Fruit fly (Drosophila melanogaster) whole organism, prepupa: Measurements from ENCODE around the gene AP-1gamma.

ENCODE experiments used
- Blimp-1 ChIP-seq: fragments of 200-800 bp; sonication (Bioruptor generic); optimal IDR thresholded peaks from 3 replicates; lab custom pipeline; 2017; ENCODE audit warnings: missing biosample characterization, missing genetic modification characterization, mild to moderate bottlenecking, moderate library complexity, missing genetic modification reagents
- CG10631 ChIP-seq: fragments of 200-800 bp; sonication (Bioruptor generic); optimal IDR thresholded peaks from 2 replicates; lab custom pipeline; 2016; ENCODE audit warnings: missing biosample characterization, missing genetic modification characterization
- CG10669 ChIP-seq: fragments of 200-800 bp; sonication (Bioruptor generic); optimal IDR thresholded peaks from 3 replicates; lab custom pipeline; 2018; ENCODE audit warnings: missing biosample characterization, mild to moderate bottlenecking, missing genetic modification characterization, moderate library complexity
- CG11762 ChIP-seq: fragments of 200-800 bp; sonication (Bioruptor generic); optimal IDR thresholded peaks from 3 replicates; lab custom pipeline; 2016; ENCODE audit warnings: missing biosample characterization, missing genetic modification characterization; ENCODE audit not compliant: insufficient read depth
- CG11902 ChIP-seq: fragments of 200-800 bp; sonication (Bioruptor generic); optimal IDR thresholded peaks from 3 replicates; lab custom pipeline; 2016; ENCODE audit warnings: missing biosample characterization, missing genetic modification characterization
- CG15336 ChIP-seq: fragments of 200-800 bp; sonication (Bioruptor generic); IDR thresholded peaks from 2 replicates; pipeline ENCODE4 v1.3.6; 2022; ENCODE audit warnings: missing biosample characterization, missing genetic modification characterization
- CG16779 ChIP-seq: fragments of 200-800 bp; sonication (Bioruptor generic); optimal IDR thresholded peaks from 3 replicates; lab custom pipeline; 2017; ENCODE audit warnings: missing biosample characterization, mild to moderate bottlenecking, missing genetic modification characterization
- CG3032 ChIP-seq: fragments of 200-800 bp; optimal IDR thresholded peaks from 2 replicates; lab custom pipeline; 2019; ENCODE audit warnings: missing biosample characterization, mild to moderate bottlenecking, missing genetic modification characterization, moderate library complexity
- CG34406 ChIP-seq: fragments of 200-800 bp; sonication (Bioruptor generic); optimal IDR thresholded peaks from 3 replicates; lab custom pipeline; 2016; ENCODE audit warnings: missing biosample characterization, missing genetic modification characterization
- CG3919 ChIP-seq: fragments of 200-800 bp; sonication (Bioruptor generic); optimal IDR thresholded peaks from 3 replicates; lab custom pipeline; 2016; ENCODE audit warnings: missing biosample characterization, missing genetic modification characterization
- CG6276 ChIP-seq: fragments of 200-800 bp; sonication (Bioruptor generic); optimal IDR thresholded peaks from 2 replicates; lab custom pipeline; 2017; ENCODE audit warnings: missing biosample characterization, mild to moderate bottlenecking, missing genetic modification characterization
- CG6808 ChIP-seq: fragments of 200-800 bp; sonication (Bioruptor generic); optimal IDR thresholded peaks from 3 replicates; lab custom pipeline; 2017; ENCODE audit warnings: missing biosample characterization, missing genetic modification characterization, mild to moderate bottlenecking, moderate library complexity, missing genetic modification reagents
- CG6854 ChIP-seq: fragments of 200-800 bp; sonication (Bioruptor generic); optimal IDR thresholded peaks from 2 replicates; lab custom pipeline; 2017; ENCODE audit warnings: missing biosample characterization, mild to moderate bottlenecking, missing genetic modification characterization
- CG8119 ChIP-seq: fragments of 200-800 bp; sonication (Bioruptor generic); IDR thresholded peaks from 3 replicates; pipeline ENCODE4 v1.3.6; 2022; ENCODE audit warnings: missing biosample characterization, missing genetic modification characterization
- CG8632 ChIP-seq: fragments of 200-800 bp; sonication (Bioruptor generic); optimal IDR thresholded peaks from 3 replicates; lab custom pipeline; 2016; ENCODE audit warnings: missing biosample characterization, missing genetic modification characterization
- Eip78C ChIP-seq: fragments of 200-800 bp; sonication (Bioruptor generic); peaks from one replicate; lab custom pipeline; 2016; ENCODE audit warnings: missing biosample characterization, missing genetic modification characterization
- Ets96B ChIP-seq: fragments of 200-800 bp; optimal IDR thresholded peaks from 2 replicates; lab custom pipeline; 2019; ENCODE audit warnings: missing biosample characterization, mild to moderate bottlenecking, missing genetic modification characterization, moderate library complexity
- Gug ChIP-seq: fragments of 200-800 bp; sonication (Bioruptor generic); IDR thresholded peaks from 2 replicates; pipeline ENCODE4 v1.3.6; 2022; ENCODE audit warnings: missing biosample characterization, missing genetic modification characterization
- Hr38 ChIP-seq: sonication (Bioruptor generic); optimal IDR thresholded peaks from 2 replicates; lab custom pipeline; 2016; ENCODE audit warnings: missing biosample characterization, missing genetic modification characterization
- Hr4 ChIP-seq: fragments of 200-800 bp; sonication (Bioruptor generic); optimal IDR thresholded peaks from 3 replicates; lab custom pipeline; 2016; ENCODE audit warnings: missing biosample characterization, missing genetic modification characterization
- Met ChIP-seq: fragments of 200-800 bp; sonication (Bioruptor generic); optimal IDR thresholded peaks from 3 replicates; lab custom pipeline; 2016; ENCODE audit warnings: missing biosample characterization, missing genetic modification characterization
- Sox102F ChIP-seq: fragments of 200-800 bp; sonication (Bioruptor generic); optimal IDR thresholded peaks from 2 replicates; lab custom pipeline; 2016; ENCODE audit warnings: missing biosample characterization, mild to moderate bottlenecking, missing genetic modification characterization
- Sox14 ChIP-seq: fragments of 200-800 bp; sonication (Bioruptor generic); optimal IDR thresholded peaks from 3 replicates; lab custom pipeline; 2016; ENCODE audit warnings: missing biosample characterization, missing genetic modification characterization
- Sox15 ChIP-seq: fragments of 200-800 bp; sonication (Bioruptor generic); optimal IDR thresholded peaks from 3 replicates; lab custom pipeline; 2016; ENCODE audit warnings: missing biosample characterization, missing genetic modification characterization
- achi ChIP-seq: fragments of 200-800 bp; sonication (Bioruptor generic); optimal IDR thresholded peaks from 3 replicates; lab custom pipeline; 2016; ENCODE audit warnings: missing biosample characterization, missing genetic modification characterization
- cyc ChIP-seq: fragments of 200-800 bp; sonication (Bioruptor generic); optimal IDR thresholded peaks from 3 replicates; lab custom pipeline; 2016; ENCODE audit warnings: missing biosample characterization, missing genetic modification characterization
- eg ChIP-seq: fragments of 200-800 bp; sonication (Bioruptor generic); IDR thresholded peaks from 3 replicates; pipeline ENCODE4 v1.3.6; 2022; ENCODE audit warnings: missing biosample characterization, missing genetic modification characterization
- esn ChIP-seq: fragments of 200-800 bp; sonication (Bioruptor generic); optimal IDR thresholded peaks from 2 replicates; lab custom pipeline; 2016; ENCODE audit warnings: missing biosample characterization, mild to moderate bottlenecking, missing genetic modification characterization, moderate library complexity
- fd59A ChIP-seq: fragments of 200-800 bp; sonication (Bioruptor generic); optimal IDR thresholded peaks from 2 replicates; lab custom pipeline; 2017; ENCODE audit warnings: missing biosample characterization, mild to moderate bottlenecking, missing genetic modification characterization, missing genetic modification reagents
- salr ChIP-seq, 2 experiments: fragments of 200-800 bp; sonication (Bioruptor generic); optimal IDR thresholded peaks; 3 replicates each; lab custom pipeline; 2016 to 2018; ENCODE audit warnings: missing biosample characterization in 2 of 2, missing genetic modification characterization in 2 of 2, mild to moderate bottlenecking in 1 of 2
- spab ChIP-seq: fragments of 200-800 bp; sonication (Bioruptor generic); optimal IDR thresholded peaks from 2 replicates; lab custom pipeline; 2017; ENCODE audit warnings: missing biosample characterization, mild to moderate bottlenecking, missing genetic modification characterization, missing genetic modification reagents
- svp ChIP-seq: fragments of 200-800 bp; sonication (Bioruptor generic); peaks from one replicate; lab custom pipeline; 2016; ENCODE audit warnings: missing biosample characterization, missing genetic modification characterization
- vri ChIP-seq: fragments of 200-800 bp; sonication (Bioruptor generic); optimal IDR thresholded peaks from 3 replicates; lab custom pipeline; 2016; ENCODE audit warnings: missing biosample characterization, mild to moderate bottlenecking, missing genetic modification characterization

AP-1gamma gene

dm6 chrX:9090057-9090358, 18.5 kb upstream of the AP-1gamma start:
- TF ChIP-seq CG6276 (GFP tag; lab: Kevin White, UChicago), result no peak
- no peak for TF ChIP-seq CG8119
- TF ChIP-seq fd59A (GFP tag; lab: Kevin White, UChicago), result no peak
- peak; percentile 72 for TF ChIP-seq svp (GFP tag; lab: Kevin White, UChicago)
- no peak for TF ChIP-seq achi

dm6 chrX:9093062-9093461, 15.4 kb upstream of the AP-1gamma start:
- no peak for TF ChIP-seq CG11902 (GFP tag; lab: Kevin White, UChicago)
- no peak for TF ChIP-seq svp (GFP tag; lab: Kevin White, UChicago)
- no peak for TF ChIP-seq cyc (GFP tag; lab: Kevin White, UChicago)
- no peak for TF ChIP-seq Met (GFP tag; lab: Kevin White, UChicago)
- TF ChIP-seq Hr38 (GFP tag; lab: Kevin White, UChicago), result no peak
- no peak for TF ChIP-seq CG3032
- TF ChIP-seq Ets96B (tag; lab: Kevin White, UChicago), result no peak
- TF ChIP-seq CG3919, result no peak
- TF ChIP-seq CG6808 (GFP tag; lab: Kevin White, UChicago), result no peak
- TF ChIP-seq Blimp-1 (GFP tag; lab: Kevin White, UChicago), result no peak
- TF ChIP-seq salr (GFP tag; optimal IDR thresholded peaks at IDR 0.05; lab: Kevin White, UChicago), result no peak
- TF ChIP-seq vri (GFP tag; lab: Kevin White, UChicago), result no peak
- TF ChIP-seq spab (GFP tag; lab: Kevin White, UChicago), result no peak
- no peak for TF ChIP-seq CG6854 (GFP tag; lab: Kevin White, UChicago)
- no peak for TF ChIP-seq CG8632 (GFP tag; lab: Kevin White, UChicago)
- no peak for TF ChIP-seq CG34406 (GFP tag; lab: Kevin White, UChicago)
- TF ChIP-seq CG16779 (tag; lab: Kevin White, UChicago), result no peak

dm6 chrX:9093912-9094311, 14.6 kb upstream of the AP-1gamma start:
- TF ChIP-seq svp (GFP tag; lab: Kevin White, UChicago) (peak; percentile 83), CG15336 (no peak)

- TF ChIP-seq CG10669 (GFP tag; lab: Kevin White, UChicago) (no peak), eg (GFP tag; lab: Robert Waterston, UW) (no peak), esn (no peak), CG15336 (no peak), Gug (GFP tag; lab: Robert Waterston, UW) (no peak), Hr4 (GFP tag; lab: Kevin White, UChicago) (no peak), CG6276 (GFP tag; lab: Kevin White, UChicago) (no peak)
Measured at dm6 chrX:9102125-9102524, 6.4 kb upstream of the AP-1gamma start.

- peak; percentile 87 for TF ChIP-seq vri (GFP tag; lab: Kevin White, UChicago)
- no peak for TF ChIP-seq salr (GFP tag; optimal IDR thresholded peaks at IDR 0.05; lab: Kevin White, UChicago)
- TF ChIP-seq svp (GFP tag; lab: Kevin White, UChicago), result peak; percentile 93
- TF ChIP-seq, all 60 proteins: peak for 2
Measured at dm6 chrX:9103308-9104185, 4.9 kb upstream of the AP-1gamma start, which contains the start of gene CG7766. CG7766 (minus strand) TSS chrX:9103739.

dm6 chrX:9106212-9106774, 2.2 kb upstream of the AP-1gamma start, which contains the start of gene Bx42:
Bx42 (minus strand) TSS chrX:9106604.
- TF ChIP-seq Eip78C, result peak; percentile 45
- no peak for TF ChIP-seq Sox102F (GFP tag; lab: Kevin White, UChicago)
- TF ChIP-seq Sox15 (GFP tag; lab: Kevin White, UChicago), result no peak
- TF ChIP-seq CG11762, result no peak
- TF ChIP-seq Sox14, result peak; percentile 16
- TF ChIP-seq CG10631, result no peak
- TF ChIP-seq, all 60 proteins: peak for 2
